Worm (Caenorhabditis elegans) whole organism, young adult: Measurements from ENCODE around the gene pals-16.

Source experiments
- F39B2.1 ChIP-seq: fragments of 200-800 bp; sonication (Bioruptor generic); IDR thresholded peaks from 2 replicates; pipeline ENCODE4 v1.3.6; 2022; ENCODE audit warnings: missing genetic modification reagents, missing genetic modification characterization, missing compliant biosample characterization
- Y53G8AR.9 ChIP-seq: fragments of 200-800 bp; sonication (Bioruptor generic); conservative IDR thresholded peaks from 2 replicates; pipeline ENCODE4 v1.3.6; 2022; ENCODE audit warnings: missing genetic modification reagents, missing genetic modification characterization, missing compliant biosample characterization
- attf-3 ChIP-seq: fragments of 200-800 bp; sonication (Bioruptor generic); conservative IDR thresholded peaks from 2 replicates; pipeline ENCODE4 v1.3.6; 2022; ENCODE audit warnings: missing genetic modification reagents, missing genetic modification characterization, missing compliant biosample characterization
- chd-7 ChIP-seq: sonication (generic microtip); optimal IDR thresholded peaks from 2 replicates; lab custom pipeline; 2016; ENCODE audit warnings: mild to moderate bottlenecking, missing genetic modification characterization, moderate library complexity, missing compliant biosample characterization
- him-1 ChIP-seq: sonication (generic microtip); optimal IDR thresholded peaks from 2 replicates; lab custom pipeline; 2016; ENCODE audit warnings: missing genotype, missing genetic modification reagents, missing genetic modification characterization, missing compliant biosample characterization
- hmg-20 ChIP-seq: fragments of 200-800 bp; sonication (Bioruptor generic); IDR thresholded peaks from 2 replicates; pipeline ENCODE4 v1.3.6; 2022; ENCODE audit warnings: missing genetic modification reagents, missing genetic modification characterization, missing compliant biosample characterization
- lin-26 ChIP-seq: fragments of 200-800 bp; sonication (Bioruptor generic); IDR thresholded peaks from 2 replicates; pipeline ENCODE4 v1.3.6; 2022; ENCODE audit warnings: missing genetic modification reagents, missing genetic modification characterization, missing compliant biosample characterization
- lin-35 ChIP-seq, 3 experiments: fragments of 150-350 bp in 2 of 3; sonication (generic microtip) in 1 of 3; optimal IDR thresholded peaks; 2 replicates each; lab custom pipeline; 2014 to 2018; ENCODE audit warnings: missing biosample characterization in 3 of 3, missing genetic modification characterization in 3 of 3, missing genetic modification reagents in 3 of 3
- rpc-1 ChIP-seq, 2 experiments: fragments of 150-350 bp in 1 of 2; sonication (generic microtip) in 1 of 2; optimal IDR thresholded peaks; 2 replicates each; lab custom pipeline; 2014 to 2018; ENCODE audit warnings: missing biosample characterization in 1 of 2, missing genetic modification characterization in 1 of 2, missing genetic modification reagents in 1 of 2, missing genotype in 1 of 2

ce11 chrIII:1399670-1400069 is at the start of gene pals-16:
- no peak for TF ChIP-seq chd-7 (tag; lab: Kevin White, UChicago)
- TF ChIP-seq lin-35 (GFP tag; optimal IDR thresholded peaks at IDR 0.05; lab: Kevin White, UChicago): no peak
- no peak for TF ChIP-seq lin-26 (GFP tag; lab: Robert Waterston, UW)
- no peak for TF ChIP-seq attf-3
- no peak for TF ChIP-seq hmg-20 (GFP tag; lab: Robert Waterston, UW)
- TF ChIP-seq F39B2.1: no peak
- TF ChIP-seq him-1: no peak
- no peak for TF ChIP-seq rpc-1 (optimal IDR thresholded peaks at IDR 0.05; lab: Kevin White, UChicago)
- no peak for TF ChIP-seq rpc-1 (tag; optimal IDR thresholded peaks at IDR 0.05; lab: Kevin White, UChicago)
- TF ChIP-seq Y53G8AR.9 (GFP tag; lab: Robert Waterston, UW): no peak
